Worm (Caenorhabditis elegans): ENCODE data around the gene madd-3.

Gene madd-3

ce11 chrX:14311583-14311982, 15.1 kb upstream of the madd-3 start, which contains the start of gene mgrn-1:
TSS of gene mgrn-1 (minus strand) at chrX:14311683.
- TF ChIP-seq ets-7 (tag; optimal IDR thresholded peaks at IDR 0.05) (no peak), aly-1 (tag; optimal IDR thresholded peaks at IDR 0.05) (no peak), tbx-11 (GFP tag; IDR thresholded peaks at IDR 0.05) (no peak), F13C5.2 (tag; optimal IDR thresholded peaks at IDR 0.05) (no peak), ceh-13 (GFP tag; optimal IDR thresholded peaks at IDR 0.05) (no peak), flt-1 (GFP tag; IDR thresholded peaks at IDR 0.05) (no peak), pes-1 (GFP tag; IDR thresholded peaks at IDR 0.05) (no peak), hmbx-1 (tag; optimal IDR thresholded peaks at IDR 0.05) (no peak), sea-1 (GFP tag; conservative IDR thresholded peaks at IDR 0.05) (no peak), scrt-1 (GFP tag; IDR thresholded peaks at IDR 0.05) (no peak), hnd-1 (tag; optimal IDR thresholded peaks at IDR 0.05) (no peak), tra-4 (tag; optimal IDR thresholded peaks at IDR 0.05) (no peak), ama-1 (optimal IDR thresholded peaks at IDR 0.05) (no peak), hmg-4 (GFP tag; optimal IDR thresholded peaks at IDR 0.05) (no peak), tbx-37 (GFP tag; conservative IDR thresholded peaks at IDR 0.05) (no peak), B0310.2 (tag; optimal IDR thresholded peaks at IDR 0.05) (no peak), ceh-36 (tag; optimal IDR thresholded peaks at IDR 0.05) (no peak)

- TF ChIP-seq tbx-37 (GFP tag; conservative IDR thresholded peaks at IDR 0.05) (no peak), flt-1 (GFP tag; IDR thresholded peaks at IDR 0.05) (no peak), tbx-11 (GFP tag; IDR thresholded peaks at IDR 0.05) (no peak), ama-1 (optimal IDR thresholded peaks at IDR 0.05) (no peak), hmbx-1 (tag; optimal IDR thresholded peaks at IDR 0.05) (no peak), aly-1 (tag; optimal IDR thresholded peaks at IDR 0.05) (no peak), hmg-4 (GFP tag; optimal IDR thresholded peaks at IDR 0.05) (no peak), F13C5.2 (tag; optimal IDR thresholded peaks at IDR 0.05) (no peak), ceh-13 (GFP tag; optimal IDR thresholded peaks at IDR 0.05) (no peak), pes-1 (GFP tag; IDR thresholded peaks at IDR 0.05) (no peak), B0310.2 (tag; optimal IDR thresholded peaks at IDR 0.05) (no peak), ets-7 (tag; optimal IDR thresholded peaks at IDR 0.05) (no peak), scrt-1 (GFP tag; IDR thresholded peaks at IDR 0.05) (no peak)
These were observed 13.2 kb upstream of the madd-3 start for ce11 chrX:14309656-14310055.

- no peak for TF ChIP-seq tra-4 (tag; optimal IDR thresholded peaks at IDR 0.05)
- TF ChIP-seq scrt-1 (GFP tag; IDR thresholded peaks at IDR 0.05) = no peak
- no peak for TF ChIP-seq ceh-13 (GFP tag; optimal IDR thresholded peaks at IDR 0.05)
- TF ChIP-seq flt-1 (GFP tag; IDR thresholded peaks at IDR 0.05) = no peak
- no peak for TF ChIP-seq tbx-11 (GFP tag; IDR thresholded peaks at IDR 0.05)
- TF ChIP-seq hmbx-1 (tag; optimal IDR thresholded peaks at IDR 0.05) = no peak
- TF ChIP-seq ceh-36 (tag; optimal IDR thresholded peaks at IDR 0.05) = no peak
- TF ChIP-seq B0310.2 (tag; optimal IDR thresholded peaks at IDR 0.05) = no peak
- TF ChIP-seq aly-1 (tag; optimal IDR thresholded peaks at IDR 0.05) = no peak
- TF ChIP-seq hmg-4 (GFP tag; optimal IDR thresholded peaks at IDR 0.05) = no peak
- TF ChIP-seq F13C5.2 (tag; optimal IDR thresholded peaks at IDR 0.05) = no peak
These were observed 11.2 kb upstream of the madd-3 start, which contains the start of gene gphr-2 for ce11 chrX:14307667-14308066. TSS of gene gphr-2 (minus strand) at chrX:14307767.

- TF ChIP-seq F13C5.2 (tag; optimal IDR thresholded peaks at IDR 0.05) (no peak), ceh-36 (tag; optimal IDR thresholded peaks at IDR 0.05) (no peak), sea-1 (GFP tag; conservative IDR thresholded peaks at IDR 0.05) (no peak), pes-1 (GFP tag; IDR thresholded peaks at IDR 0.05) (no peak), ama-1 (optimal IDR thresholded peaks at IDR 0.05) (no peak), tra-4 (tag; optimal IDR thresholded peaks at IDR 0.05) (no peak), tbx-37 (GFP tag; conservative IDR thresholded peaks at IDR 0.05) (no peak)
These were observed 6.6 kb upstream of the madd-3 start, which contains the start of gene C11H1.5 for ce11 chrX:14303078-14303477. TSS of gene C11H1.5 (minus strand) at chrX:14303178.

ce11 chrX:14297209-14297608, 750 bp upstream of the madd-3 start:
- no peak for TF ChIP-seq pes-1 (GFP tag; IDR thresholded peaks at IDR 0.05)
- TF ChIP-seq flt-1 (GFP tag; IDR thresholded peaks at IDR 0.05) = no peak
- TF ChIP-seq hmg-4 (GFP tag; optimal IDR thresholded peaks at IDR 0.05) = peak; percentile 75
- TF ChIP-seq tbx-37 (GFP tag; conservative IDR thresholded peaks at IDR 0.05) = no peak

- TF ChIP-seq tra-4 (tag; optimal IDR thresholded peaks at IDR 0.05) (no peak), ceh-36 (tag; optimal IDR thresholded peaks at IDR 0.05) (no peak), tbx-37 (GFP tag; conservative IDR thresholded peaks at IDR 0.05) (no peak), flt-1 (GFP tag; IDR thresholded peaks at IDR 0.05) (no peak), F13C5.2 (tag; optimal IDR thresholded peaks at IDR 0.05) (no peak), ceh-13 (GFP tag; optimal IDR thresholded peaks at IDR 0.05) (no peak), ama-1 (optimal IDR thresholded peaks at IDR 0.05) (no peak), hmbx-1 (tag; optimal IDR thresholded peaks at IDR 0.05) (no peak), B0310.2 (tag; optimal IDR thresholded peaks at IDR 0.05) (no peak), pes-1 (GFP tag; IDR thresholded peaks at IDR 0.05) (no peak), scrt-1 (GFP tag; IDR thresholded peaks at IDR 0.05) (no peak), ets-7 (tag; optimal IDR thresholded peaks at IDR 0.05) (no peak), tbx-11 (GFP tag; IDR thresholded peaks at IDR 0.05) (no peak), sea-1 (GFP tag; conservative IDR thresholded peaks at IDR 0.05) (no peak)
These were observed 3.8 kb downstream of the madd-3 start for ce11 chrX:14292632-14293031.

- TF ChIP-seq ceh-13 (GFP tag; optimal IDR thresholded peaks at IDR 0.05) (no peak), hmg-4 (GFP tag; optimal IDR thresholded peaks at IDR 0.05) (no peak), flt-1 (GFP tag; IDR thresholded peaks at IDR 0.05) (no peak), scrt-1 (GFP tag; IDR thresholded peaks at IDR 0.05) (no peak), F13C5.2 (tag; optimal IDR thresholded peaks at IDR 0.05) (no peak)
These were observed 6.5 kb downstream of the madd-3 start for ce11 chrX:14289993-14290392.

ce11 chrX:14287888-14288287, 8.6 kb downstream of the madd-3 start:
- TF ChIP-seq sea-1 (GFP tag; conservative IDR thresholded peaks at IDR 0.05) = no peak
- no peak for TF ChIP-seq ets-7 (tag; optimal IDR thresholded peaks at IDR 0.05)
- TF ChIP-seq tbx-37 (GFP tag; conservative IDR thresholded peaks at IDR 0.05) = no peak
- no peak for TF ChIP-seq pes-1 (GFP tag; IDR thresholded peaks at IDR 0.05)
- TF ChIP-seq scrt-1 (GFP tag; IDR thresholded peaks at IDR 0.05) = no peak
- no peak for TF ChIP-seq flt-1 (GFP tag; IDR thresholded peaks at IDR 0.05)
- TF ChIP-seq ceh-13 (GFP tag; optimal IDR thresholded peaks at IDR 0.05) = no peak
- no peak for TF ChIP-seq F13C5.2 (tag; optimal IDR thresholded peaks at IDR 0.05)

Data from whole organism, early embryonic.